Fruit fly (Drosophila melanogaster) whole organism, pupa: Measurements from ENCODE around the gene ND-MNLL.

Experiments
- CG15710 ChIP-seq: fragments of 200-800 bp; sonication (Bioruptor generic); optimal IDR thresholded peaks from 2 replicates; lab custom pipeline; 2018; ENCODE audit warnings: missing biosample characterization, mild to moderate bottlenecking, missing genetic modification characterization, moderate library complexity
- CG32121 ChIP-seq: fragments of 200-800 bp; sonication (Bioruptor generic); IDR thresholded peaks from 2 replicates; pipeline ENCODE4 v1.3.6; 2022; ENCODE audit warnings: missing biosample characterization, missing genetic modification characterization
- CG4496 ChIP-seq: fragments of 200-800 bp; sonication (Bioruptor generic); IDR thresholded peaks from 3 replicates; pipeline ENCODE4 v1.3.6; 2022; ENCODE audit warnings: missing biosample characterization, missing genetic modification characterization
- CG8301 ChIP-seq: fragments of 200-800 bp; sonication (Bioruptor generic); optimal IDR thresholded peaks from 2 replicates; lab custom pipeline; 2018; ENCODE audit warnings: missing biosample characterization, mild to moderate bottlenecking, missing genetic modification characterization
- Ets98B ChIP-seq: fragments of 200-800 bp; sonication (Bioruptor generic); IDR thresholded peaks from 2 replicates; pipeline ENCODE4 v1.3.6; 2022; ENCODE audit warnings: missing biosample characterization, missing genetic modification characterization
- gl ChIP-seq: fragments of 200-800 bp; sonication (Bioruptor generic); optimal IDR thresholded peaks from 2 replicates; lab custom pipeline; 2018; ENCODE audit warnings: missing biosample characterization, mild to moderate bottlenecking, missing genetic modification characterization
- rn ChIP-seq: fragments of 200-800 bp; sonication (Bioruptor generic); IDR thresholded peaks from 2 replicates; pipeline ENCODE4 v1.3.6; 2022; ENCODE audit warnings: missing biosample characterization, missing genetic modification characterization

DNA sequence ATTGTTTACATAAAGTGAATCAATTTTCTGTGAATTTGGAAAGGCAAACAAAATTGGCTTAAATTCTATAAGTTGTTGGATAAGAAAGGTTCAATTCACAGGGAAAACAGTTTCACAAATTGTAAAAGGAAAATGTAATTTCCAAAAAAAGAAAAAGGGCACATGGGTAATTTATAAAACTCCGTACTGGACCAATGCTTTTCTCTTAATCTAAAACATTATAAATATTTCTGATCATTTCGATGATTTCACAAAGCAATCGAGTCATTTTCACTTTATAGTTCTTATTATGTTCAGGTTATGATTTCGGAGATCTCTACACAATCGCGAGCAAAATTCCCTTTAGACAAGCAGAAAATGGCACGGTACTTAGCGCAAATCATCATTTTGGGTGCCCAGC is 35.7 kb downstream of the ND-MNLL start, which contains the start of gene CG1409:
- TF ChIP-seq Ets98B (GFP tag; lab: Robert Waterston, UW) (no peak), CG32121 (GFP tag; lab: Robert Waterston, UW) (no peak), CG15710 (tag; lab: Kevin White, UChicago) (no peak), rn (no peak), CG8301 (tag; lab: Kevin White, UChicago) (no peak), gl (tag; lab: Kevin White, UChicago) (no peak), CG4496 (GFP tag; lab: Robert Waterston, UW) (no peak)
